Worm (Caenorhabditis elegans) whole organism, late embryonic: ENCODE measurements around the gene nhr-286.
"Not testable (repeated sequence)": the region's sequence is repeated elsewhere in the genome, so short reads cannot be mapped to it uniquely, and the experiment has no call there.

Source experiments
- ama-1 ChIP-seq: fragments of 150-350 bp; optimal IDR thresholded peaks from 2 replicates; lab custom pipeline; 2014
- ceh-30 ChIP-seq: fragments of 150-350 bp; optimal IDR thresholded peaks from 2 replicates; lab custom pipeline; 2014; ENCODE audit warnings: missing biosample characterization, missing genetic modification characterization
- elt-2 ChIP-seq: sonication (generic microtip); optimal IDR thresholded peaks from 2 replicates; lab custom pipeline; 2016; ENCODE audit warnings: missing genetic modification reagents, missing genetic modification characterization, missing compliant biosample characterization
- fax-1 ChIP-seq: sonication (generic microtip); optimal IDR thresholded peaks from 2 replicates; lab custom pipeline; 2016; ENCODE audit warnings: missing genotype, missing genetic modification characterization, missing compliant biosample characterization
- nhr-11 ChIP-seq: fragments of 150-350 bp; optimal IDR thresholded peaks from 2 replicates; lab custom pipeline; 2014; ENCODE audit warnings: missing biosample characterization, missing genetic modification characterization
- tbx-2 ChIP-seq: sonication (generic microtip); optimal IDR thresholded peaks from 2 replicates; lab custom pipeline; 2016; ENCODE audit warnings: missing genetic modification characterization, missing compliant biosample characterization

- not testable (repeated sequence) for TF ChIP-seq ama-1; fax-1 (tag; lab: Kevin White, UChicago); tbx-2 (tag; lab: Kevin White, UChicago); ceh-30 (tag; lab: Kevin White, UChicago); nhr-11 (tag; lab: Kevin White, UChicago); elt-2 (tag; lab: Kevin White, UChicago)
These were observed 33.6 kb downstream of the nhr-286 start, which contains the start of gene Y57E12AL.2 for ce11 chrV:7057795-7058194.
